Fruit fly (Drosophila melanogaster): ENCODE measurements around the gene SdhD.

dm6 chr3R:23803668-23804067 lies 43.3 kb upstream of the SdhD start, which contains the start of gene CG34355:
- no peak for TF ChIP-seq pad (GFP tag; optimal IDR thresholded peaks at IDR 0.05)
- TF ChIP-seq CG33017 (tag; optimal IDR thresholded peaks at IDR 0.05), result no peak
- peak; percentile 3 for TF ChIP-seq CG11617 (GFP tag; optimal IDR thresholded peaks at IDR 0.05)
- no peak for TF ChIP-seq tj (GFP tag; optimal IDR thresholded peaks at IDR 0.05)
- no peak for TF ChIP-seq kay (GFP tag; ENCODE audit: borderline replicate concordance)
- no peak for TF ChIP-seq CG7045 (GFP tag; optimal IDR thresholded peaks at IDR 0.05)
- TF ChIP-seq toe (GFP tag; optimal IDR thresholded peaks at IDR 0.05), result no peak
- no peak for TF ChIP-seq cnc (optimal IDR thresholded peaks at IDR 0.05)
- no peak for TF ChIP-seq CG5204 (GFP tag; optimal IDR thresholded peaks at IDR 0.05)
